Worm (Caenorhabditis elegans): ENCODE measurements around the gene spi-1.

spi-1 gene

DNA sequence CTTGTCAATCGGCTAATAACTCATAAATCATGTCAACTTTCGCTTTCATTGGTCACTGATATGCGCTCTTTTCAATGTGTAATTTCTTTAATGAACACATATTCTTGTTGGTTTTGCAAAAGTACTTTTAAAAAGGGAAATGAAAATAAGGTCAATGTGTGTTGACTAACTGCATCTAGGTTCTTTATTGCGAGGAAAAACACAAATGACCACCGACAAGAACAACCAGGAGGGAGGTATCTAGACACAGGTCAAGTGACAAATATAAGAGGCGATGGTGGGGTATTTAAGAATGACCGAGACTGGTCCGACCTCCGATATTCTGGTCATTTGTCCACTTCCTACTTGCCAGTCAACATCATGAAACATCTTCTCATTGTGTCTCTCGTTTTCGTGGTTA lies at the start of gene spi-1:
Gene spi-1, plus strand, starts transcription at position 178 of the 400 bp plus-strand sequence.
- TF ChIP-seq W03F9.2 (tag; optimal IDR thresholded peaks at IDR 0.05) (no peak), dao-5 (tag; optimal IDR thresholded peaks at IDR 0.05) (no peak), him-1 (tag; optimal IDR thresholded peaks at IDR 0.05) (no peak)

DNA sequence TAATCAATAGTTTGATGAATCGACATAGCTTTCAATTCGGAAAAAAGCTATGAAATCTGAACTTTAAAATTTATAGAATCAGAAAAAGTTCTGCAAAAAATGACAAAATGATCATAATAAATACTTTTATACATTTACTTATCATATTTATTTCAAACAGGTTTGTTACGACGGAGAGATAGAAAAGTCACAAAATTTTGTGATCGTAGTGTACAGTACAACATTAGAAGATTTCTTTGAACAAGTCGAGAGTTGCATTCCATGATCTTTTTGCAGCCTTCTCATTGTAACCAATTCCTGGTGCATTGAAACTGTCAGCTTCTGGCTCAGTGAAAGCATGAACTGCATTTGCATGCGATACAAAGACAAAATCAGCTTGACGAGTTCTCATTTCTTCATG lies 39.9 kb upstream of the spi-1 start, which contains the start of gene D1022.3:
Gene D1022.3, minus strand, starts transcription at position 101 of the 400 bp plus-strand sequence.
- TF ChIP-seq him-1 (tag; optimal IDR thresholded peaks at IDR 0.05) (no peak), dao-5 (tag; optimal IDR thresholded peaks at IDR 0.05) (no peak), W03F9.2 (tag; optimal IDR thresholded peaks at IDR 0.05) (no peak)

ce11 chrII:7457210-7457609 lies 38.8 kb upstream of the spi-1 start, which contains the start of gene D1022.4:
TSS of gene D1022.4 (minus strand) at chrII:7457292.
- TF ChIP-seq him-1 (tag; optimal IDR thresholded peaks at IDR 0.05): no peak
- no peak for TF ChIP-seq dao-5 (tag; optimal IDR thresholded peaks at IDR 0.05)
- TF ChIP-seq W03F9.2 (tag; optimal IDR thresholded peaks at IDR 0.05): no peak

DNA sequence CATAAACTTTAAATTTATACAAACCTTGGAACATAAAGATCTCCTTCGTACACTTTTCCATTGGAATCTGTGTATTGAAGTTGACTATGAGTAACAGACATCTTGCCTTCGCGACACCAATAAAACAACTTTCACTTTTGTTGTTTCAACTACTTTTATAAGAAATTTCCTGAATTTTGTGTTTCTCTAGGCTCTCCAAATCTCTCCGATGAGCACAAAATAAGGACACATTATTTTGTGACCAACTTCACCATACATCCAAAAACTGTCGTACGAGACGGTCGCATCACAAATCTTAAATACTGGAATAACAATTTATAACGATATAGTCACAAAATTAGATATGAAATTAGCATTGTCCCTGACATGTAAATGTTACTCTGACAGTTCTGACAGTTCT lies 37.3 kb upstream of the spi-1 start, which contains the start of gene D1022.5:
Gene D1022.5, minus strand, starts transcription at position 101 of the 400 bp plus-strand sequence.
- TF ChIP-seq him-1 (tag; optimal IDR thresholded peaks at IDR 0.05): no peak

- TF ChIP-seq W03F9.2 (tag; optimal IDR thresholded peaks at IDR 0.05) (no peak), him-1 (tag; optimal IDR thresholded peaks at IDR 0.05) (no peak)
Observed at ce11 chrII:7459205-7459604, 36.8 kb upstream of the spi-1 start, which contains the start of gene D1022.2. TSS of gene D1022.2 (plus strand) at chrII:7459505.

DNA sequence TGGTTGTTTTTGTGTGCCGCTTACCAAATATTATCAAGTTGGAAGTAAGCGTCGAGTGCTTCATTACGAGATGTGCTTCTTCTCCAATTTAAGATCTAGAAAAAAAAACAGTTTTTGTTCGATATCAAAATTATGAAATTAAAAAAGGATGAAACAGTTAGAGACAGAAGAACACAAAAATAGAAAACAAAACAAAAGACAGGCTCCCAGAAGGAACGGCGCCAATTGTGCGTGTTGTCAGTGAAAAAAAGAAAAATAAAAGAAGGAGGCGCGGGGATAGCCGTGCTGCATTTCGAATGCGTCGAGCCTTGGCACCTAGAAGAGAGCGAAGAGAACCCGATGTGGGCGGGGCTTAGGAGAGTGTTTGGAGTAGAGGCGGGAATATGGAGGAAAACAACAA lies 30.5 kb upstream of the spi-1 start, which contains the start of gene sro-1:
Gene sro-1, minus strand, starts transcription at position 101 of the 400 bp plus-strand sequence.
- TF ChIP-seq W03F9.2 (tag; optimal IDR thresholded peaks at IDR 0.05): no peak
- no peak for TF ChIP-seq dao-5 (tag; optimal IDR thresholded peaks at IDR 0.05)
- TF ChIP-seq him-1 (tag; optimal IDR thresholded peaks at IDR 0.05): no peak

ce11 chrII:7469318-7469717 lies 26.7 kb upstream of the spi-1 start:
- no peak for TF ChIP-seq him-1 (tag; optimal IDR thresholded peaks at IDR 0.05)
- no peak for TF ChIP-seq dao-5 (tag; optimal IDR thresholded peaks at IDR 0.05)
- TF ChIP-seq W03F9.2 (tag; optimal IDR thresholded peaks at IDR 0.05): no peak

DNA sequence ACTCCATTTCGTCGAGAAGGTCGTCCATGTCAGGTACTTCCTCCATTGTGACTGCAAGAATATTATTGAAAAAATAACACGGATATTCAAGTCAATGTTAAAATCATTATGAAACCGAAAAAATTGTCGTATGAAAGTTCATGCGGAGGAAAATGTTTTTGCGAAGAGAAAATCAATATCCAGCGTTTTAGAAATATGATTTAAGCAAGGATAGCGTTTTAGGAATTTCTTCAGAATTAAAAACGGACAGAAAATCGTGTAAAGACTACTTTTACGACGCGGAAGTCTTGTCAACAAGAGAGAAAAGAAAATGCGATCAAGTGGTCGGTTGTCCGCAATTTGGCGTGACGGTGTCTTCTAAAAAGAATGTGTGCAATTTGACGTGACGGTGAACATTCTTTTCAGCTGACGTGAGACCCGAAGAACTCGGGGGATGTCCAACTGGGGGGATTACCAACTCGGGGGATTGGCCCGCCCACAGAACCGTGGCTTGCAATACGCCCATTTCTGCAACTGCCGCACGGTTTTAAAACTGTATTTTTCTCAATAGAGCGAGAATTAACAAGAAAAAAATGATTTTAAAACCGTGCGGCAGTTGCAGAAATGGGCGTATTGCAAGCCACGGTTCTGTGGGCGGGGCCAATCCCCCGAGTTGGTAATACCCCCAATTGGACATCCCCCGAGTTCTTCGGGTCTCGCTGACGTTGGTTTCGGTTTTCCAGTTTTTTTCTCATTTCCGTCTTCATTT lies 17.4 kb upstream of the spi-1 start, which contains the start of the genes aka-1 and ubc-6:
Gene aka-1, minus strand, starts transcription at position 51 of the 748 bp plus-strand sequence.
Gene ubc-6, plus strand, starts transcription at position 701 of the 748 bp plus-strand sequence.
- TF ChIP-seq dao-5 (tag; optimal IDR thresholded peaks at IDR 0.05) (peak; percentile 7), W03F9.2 (tag; optimal IDR thresholded peaks at IDR 0.05) (peak; percentile 71), him-1 (tag; optimal IDR thresholded peaks at IDR 0.05) (peak; percentile 78)

DNA sequence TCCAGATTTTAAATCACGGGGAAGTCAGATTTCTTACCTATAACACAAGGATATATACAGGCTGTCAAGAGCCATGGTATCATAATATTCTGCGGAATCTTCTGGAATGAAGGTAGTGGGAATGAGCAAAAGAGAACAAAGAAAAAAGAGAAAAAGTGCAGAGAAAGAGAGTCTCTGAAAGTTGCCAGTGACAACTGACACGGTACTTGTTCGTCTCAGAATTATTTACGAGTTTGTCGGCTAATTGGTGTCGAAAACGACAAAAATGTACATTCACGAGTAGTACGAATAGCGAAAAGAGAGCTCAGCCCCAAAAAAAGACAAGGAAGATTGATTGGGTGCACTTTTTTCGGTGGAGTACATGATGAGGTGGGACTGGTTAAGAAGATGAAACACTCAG lies 13.0 kb upstream of the spi-1 start, which contains the start of gene cah-2:
Gene cah-2, minus strand, starts transcription at position 101 of the 400 bp plus-strand sequence.
- TF ChIP-seq W03F9.2 (tag; optimal IDR thresholded peaks at IDR 0.05): no peak
- TF ChIP-seq him-1 (tag; optimal IDR thresholded peaks at IDR 0.05): no peak
- no peak for TF ChIP-seq dao-5 (tag; optimal IDR thresholded peaks at IDR 0.05)

ce11 chrII:7489605-7490004 lies 6.4 kb upstream of the spi-1 start, which contains the start of gene D1022.9:
TSS of gene D1022.9 (minus strand) at chrII:7489705.
- TF ChIP-seq him-1 (tag; optimal IDR thresholded peaks at IDR 0.05): no peak
- no peak for TF ChIP-seq dao-5 (tag; optimal IDR thresholded peaks at IDR 0.05)
- TF ChIP-seq W03F9.2 (tag; optimal IDR thresholded peaks at IDR 0.05): no peak

ce11 chrII:7493599-7493998 lies 2.4 kb upstream of the spi-1 start, which contains the start of gene nas-23:
TSS of gene nas-23 (minus strand) at chrII:7493699.
- TF ChIP-seq W03F9.2 (tag; optimal IDR thresholded peaks at IDR 0.05) (no peak), dao-5 (tag; optimal IDR thresholded peaks at IDR 0.05) (no peak), him-1 (tag; optimal IDR thresholded peaks at IDR 0.05) (no peak)

- TF ChIP-seq W03F9.2 (tag; optimal IDR thresholded peaks at IDR 0.05): no peak
- TF ChIP-seq him-1 (tag; optimal IDR thresholded peaks at IDR 0.05): no peak
- no peak for TF ChIP-seq dao-5 (tag; optimal IDR thresholded peaks at IDR 0.05)
Observed at ce11 chrII:7494155-7494554, 1.9 kb upstream of the spi-1 start, which contains the start of gene R10H1.1. TSS of gene R10H1.1 (plus strand) at chrII:7494455.

ce11 chrII:7499390-7499789 lies 3.3 kb downstream of the spi-1 start, which contains the start of gene srab-14:
TSS of gene srab-14 (minus strand) at chrII:7499490.
- TF ChIP-seq dao-5 (tag; optimal IDR thresholded peaks at IDR 0.05) (no peak), W03F9.2 (tag; optimal IDR thresholded peaks at IDR 0.05) (no peak), him-1 (tag; optimal IDR thresholded peaks at IDR 0.05) (no peak)

- no peak for TF ChIP-seq W03F9.2 (tag; optimal IDR thresholded peaks at IDR 0.05)
- no peak for TF ChIP-seq him-1 (tag; optimal IDR thresholded peaks at IDR 0.05)
- TF ChIP-seq dao-5 (tag; optimal IDR thresholded peaks at IDR 0.05): no peak
Observed at ce11 chrII:7505005-7505404, 9.0 kb downstream of the spi-1 start, which contains the start of gene C28F5.1. TSS of gene C28F5.1 (plus strand) at chrII:7505305.
